Fruit fly (Drosophila melanogaster): ENCODE data around the gene CG18823.

CG18823 gene

DNA sequence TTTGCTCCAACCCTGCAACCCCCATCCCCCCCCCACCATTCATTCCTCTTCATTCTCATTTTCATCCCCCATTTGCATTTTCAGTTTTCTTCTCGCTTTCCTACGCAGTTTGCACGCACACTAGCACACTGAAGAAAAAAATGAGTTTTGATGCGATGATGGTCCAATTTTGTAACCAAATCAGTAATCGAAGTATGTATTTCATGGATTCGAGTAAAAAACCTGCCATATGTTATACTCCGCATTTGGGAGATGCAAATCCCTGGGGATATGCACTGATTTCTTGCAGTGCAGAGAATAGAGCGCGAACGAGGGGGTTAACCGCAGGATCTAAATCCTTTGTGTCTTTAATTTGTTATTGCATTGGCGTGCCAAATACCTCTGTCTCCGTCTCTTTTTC lies 34.4 kb upstream of the CG18823 start (continued):
- TF ChIP-seq CG1602 (GFP tag; optimal IDR thresholded peaks at IDR 0.05) (peak; percentile 11), slbo (GFP tag; IDR thresholded peaks at IDR 0.05) (peak; percentile 78), Poxn (GFP tag; IDR thresholded peaks at IDR 0.05) (no peak), Ravus (GFP tag; IDR thresholded peaks at IDR 0.05) (no peak; the same call in 1 of the 2 replicates), CG2889 (GFP tag; IDR thresholded peaks at IDR 0.05) (no peak), gfzf (GFP tag; optimal IDR thresholded peaks at IDR 0.05) (no peak), Fer2 (tag; optimal IDR thresholded peaks at IDR 0.05) (peak; percentile 11), danr (GFP tag; IDR thresholded peaks at IDR 0.05) (0 out of 2 replicates have a peak, but pooled peaks have one; percentile 31), Hr39 (optimal IDR thresholded peaks at IDR 0.05) (no peak), pros (GFP tag; optimal IDR thresholded peaks at IDR 0.05) (no peak), CG11560 (tag; IDR thresholded peaks at IDR 0.05) (0 out of 3 replicates have a peak, but pooled peaks have one; percentile 46), Side (GFP tag; optimal IDR thresholded peaks at IDR 0.05) (peak; percentile 16), ind (GFP tag; optimal IDR thresholded peaks at IDR 0.05) (peak; percentile 66), wor (GFP tag; IDR thresholded peaks at IDR 0.05) (no peak), nau (GFP tag; optimal IDR thresholded peaks at IDR 0.05) (peak; percentile 18), Sox102F (GFP tag; optimal IDR thresholded peaks at IDR 0.05) (peak; percentile 70), Trl (optimal IDR thresholded peaks at IDR 0.05) (no peak), Trl (GFP tag; optimal IDR thresholded peaks at IDR 0.05) (peak; percentile 62), ap (GFP tag; IDR thresholded peaks at IDR 0.05) (peak; percentile 28; the same call in 1 of the 2 replicates), Tbp (GFP tag; optimal IDR thresholded peaks at IDR 0.05) (no peak), unc-4 (GFP tag; IDR thresholded peaks at IDR 0.05; ENCODE audit: partially characterized antibody) (no peak), Drgx (GFP tag; IDR thresholded peaks at IDR 0.05) (no peak), gem (tag; optimal IDR thresholded peaks at IDR 0.05) (peak; percentile 71), h (optimal IDR thresholded peaks at IDR 0.05) (no peak), Gsc (GFP tag; IDR thresholded peaks at IDR 0.05) (no peak), Six4 (GFP tag; optimal IDR thresholded peaks at IDR 0.05) (peak; percentile 39), bbx (GFP tag; IDR thresholded peaks at IDR 0.05; ENCODE audit: partially characterized antibody) (no peak), CG15601 (tag; optimal IDR thresholded peaks at IDR 0.05) (no peak), YL-1 (GFP tag; optimal IDR thresholded peaks at IDR 0.05) (no peak), hth (optimal IDR thresholded peaks at IDR 0.05) (no peak), Camta (GFP tag; optimal IDR thresholded peaks at IDR 0.05) (no peak), CG2129 (GFP tag; IDR thresholded peaks at IDR 0.05; ENCODE audit: partially characterized antibody) (no peak), CG1832 (GFP tag; optimal IDR thresholded peaks at IDR 0.05) (no peak), ERR (GFP tag; optimal IDR thresholded peaks at IDR 0.05) (no peak), lilli (GFP tag; optimal IDR thresholded peaks at IDR 0.05) (peak; percentile 62), gcm (GFP tag; optimal IDR thresholded peaks at IDR 0.05) (no peak), CG18619 (GFP tag; optimal IDR thresholded peaks at IDR 0.05) (peak; percentile 47), sisA (GFP tag; IDR thresholded peaks at IDR 0.05) (peak; percentile 75), CTCF (GFP tag; optimal IDR thresholded peaks at IDR 0.05) (no peak), Oaz (GFP tag; IDR thresholded peaks at IDR 0.05) (no peak), kah (GFP tag; optimal IDR thresholded peaks at IDR 0.05) (no peak), Lpt (GFP tag; optimal IDR thresholded peaks at IDR 0.05) (no peak), crc (GFP tag; optimal IDR thresholded peaks at IDR 0.05) (peak; percentile 48), al (GFP tag; IDR thresholded peaks at IDR 0.05) (no peak), CG17912 (GFP tag; optimal IDR thresholded peaks at IDR 0.05) (no peak), CG18011 (GFP tag; optimal IDR thresholded peaks at IDR 0.05) (no peak), CG5245 (GFP tag; optimal IDR thresholded peaks at IDR 0.05) (peak; percentile 29), fru (optimal IDR thresholded peaks at IDR 0.05) (no peak), Blimp-1 (GFP tag; optimal IDR thresholded peaks at IDR 0.05) (peak; percentile 57), oc (tag; optimal IDR thresholded peaks at IDR 0.05) (peak; percentile 30), CG16863 (GFP tag; optimal IDR thresholded peaks at IDR 0.05) (peak; percentile 35), Doc3 (GFP tag; IDR thresholded peaks at IDR 0.05; ENCODE audit: partially characterized antibody) (no peak), Lim3 (GFP tag; IDR thresholded peaks at IDR 0.05) (no peak), Hey (tag; optimal IDR thresholded peaks at IDR 0.05) (no peak)
